Worm (Caenorhabditis elegans) whole organism, young adult: ENCODE measurements around the gene rad-23.
A peak's percentile ranks its signal among the peaks of the same experiment; 100 is the strongest.

Experiments
- B0019.2 ChIP-seq: fragments of 200-800 bp; sonication (Bioruptor generic); conservative IDR thresholded peaks from 2 replicates; pipeline ENCODE4 v1.3.6; 2022; ENCODE audit warnings: missing genetic modification reagents, missing genetic modification characterization, missing compliant biosample characterization
- B0336.3 ChIP-seq: fragments of 200-800 bp; sonication (Bioruptor generic); IDR thresholded peaks from 2 replicates; pipeline ENCODE4 v1.3.6; 2022; ENCODE audit warnings: missing genetic modification characterization, missing compliant biosample characterization
- C17E4.6 ChIP-seq: fragments of 200-800 bp; sonication (Bioruptor generic); IDR thresholded peaks from 2 replicates; pipeline ENCODE4 v1.3.6; 2022; ENCODE audit warnings: missing genetic modification reagents, missing genetic modification characterization, missing compliant biosample characterization
- F10E7.11 ChIP-seq: sonication (generic microtip); optimal IDR thresholded peaks from 2 replicates; lab custom pipeline; 2017; ENCODE audit warnings: mild to moderate bottlenecking, missing genetic modification characterization, moderate library complexity, missing compliant biosample characterization
- F22D6.2 ChIP-seq: sonication (generic microtip); optimal IDR thresholded peaks from 2 replicates; lab custom pipeline; 2016; ENCODE audit warnings: mild to moderate bottlenecking, missing genetic modification characterization, missing compliant biosample characterization
- F23B12.7 ChIP-seq: sonication (generic microtip); optimal IDR thresholded peaks from 2 replicates; lab custom pipeline; 2017; ENCODE audit warnings: missing genetic modification characterization, mild to moderate bottlenecking, missing compliant biosample characterization, antibody characterized with exemption, moderate library complexity; ENCODE audit not compliant: insufficient read depth
- F37B4.10 ChIP-seq: fragments of 200-800 bp; sonication (Bioruptor generic); IDR thresholded peaks from 2 replicates; pipeline ENCODE4 v1.3.6; 2022; ENCODE audit warnings: missing genetic modification characterization, missing compliant biosample characterization
- F39B2.1 ChIP-seq: fragments of 200-800 bp; sonication (Bioruptor generic); IDR thresholded peaks from 2 replicates; pipeline ENCODE4 v1.3.6; 2022; ENCODE audit warnings: missing genetic modification reagents, missing genetic modification characterization, missing compliant biosample characterization
- F49E8.2 ChIP-seq: sonication (generic microtip); optimal IDR thresholded peaks from 3 replicates; lab custom pipeline; 2017; ENCODE audit warnings: missing genetic modification characterization, mild to moderate bottlenecking, missing compliant biosample characterization, antibody characterized with exemption, moderate library complexity; ENCODE audit not compliant: insufficient read depth
- F52B5.7 ChIP-seq: sonication (generic microtip); optimal IDR thresholded peaks from 2 replicates; lab custom pipeline; 2016; ENCODE audit warnings: mild to moderate bottlenecking, missing genetic modification characterization, missing compliant biosample characterization
- F55B11.4 ChIP-seq: sonication (generic microtip); optimal IDR thresholded peaks from 2 replicates; lab custom pipeline; 2016; ENCODE audit warnings: missing compliant biosample characterization, missing genetic modification characterization, borderline replicate concordance; ENCODE audit not compliant: insufficient read depth
- K11D2.4 ChIP-seq: fragments of 200-800 bp; sonication (Bioruptor generic); IDR thresholded peaks from 2 replicates; pipeline ENCODE4 v1.3.6; 2022; ENCODE audit warnings: missing genetic modification reagents, missing genetic modification characterization, missing compliant biosample characterization
- Y95B8A.8 ChIP-seq: fragments of 200-800 bp; sonication (Bioruptor generic); IDR thresholded peaks from 2 replicates; pipeline ENCODE4 v1.3.6; 2022; ENCODE audit warnings: missing genetic modification reagents, missing genetic modification characterization, missing compliant biosample characterization
- ZK185.1 ChIP-seq: sonication (generic microtip); optimal IDR thresholded peaks from 2 replicates; lab custom pipeline; 2016; ENCODE audit warnings: mild to moderate bottlenecking, missing genetic modification characterization, missing compliant biosample characterization; ENCODE audit not compliant: poor library complexity, severe bottlenecking
- ama-1 ChIP-seq, 3 experiments: fragments of 150-350 bp in 1 of 3; sonication (generic microtip) in 2 of 3; optimal IDR thresholded peaks; 2 replicates each; lab custom pipeline; 2014 to 2018; ENCODE audit warnings: missing biosample characterization in 2 of 3, missing genetic modification characterization in 2 of 3, missing genetic modification reagents in 2 of 3
- aptf-3 ChIP-seq: fragments of 200-800 bp; sonication (Bioruptor generic); IDR thresholded peaks from 2 replicates; pipeline ENCODE4 v1.3.6; 2022; ENCODE audit warnings: missing genetic modification characterization, missing compliant biosample characterization
- atf-7 ChIP-seq: sonication (generic microtip); optimal IDR thresholded peaks from 2 replicates; lab custom pipeline; 2017; ENCODE audit warnings: mild to moderate bottlenecking, missing genetic modification characterization, missing compliant biosample characterization
- cebp-2 ChIP-seq: fragments of 200-800 bp; sonication (Bioruptor generic); IDR thresholded peaks from 2 replicates; pipeline ENCODE4 v1.3.6; 2022; ENCODE audit warnings: missing genetic modification characterization, missing compliant biosample characterization
- ceh-40 ChIP-seq: fragments of 200-800 bp; sonication (Bioruptor generic); IDR thresholded peaks from 2 replicates; pipeline ENCODE4 v1.3.6; 2022; ENCODE audit warnings: missing genetic modification characterization, missing compliant biosample characterization
- ceh-79 ChIP-seq: sonication (generic microtip); optimal IDR thresholded peaks from 2 replicates; lab custom pipeline; 2017; ENCODE audit warnings: mild to moderate bottlenecking, missing genetic modification characterization, missing compliant biosample characterization
- die-1 ChIP-seq: sonication (generic microtip); optimal IDR thresholded peaks from 2 replicates; lab custom pipeline; 2016; ENCODE audit warnings: missing genotype, mild to moderate bottlenecking, missing genetic modification characterization, missing compliant biosample characterization
- dox-1 ChIP-seq: fragments of 200-800 bp; sonication (Bioruptor generic); IDR thresholded peaks from 2 replicates; pipeline ENCODE4 v1.3.6; 2022; ENCODE audit warnings: missing genetic modification reagents, missing genetic modification characterization, missing compliant biosample characterization
- egl-44 ChIP-seq: fragments of 200-800 bp; sonication (Bioruptor generic); IDR thresholded peaks from 2 replicates; pipeline ENCODE4 v1.3.6; 2022; ENCODE audit warnings: missing genetic modification reagents, missing genetic modification characterization, missing compliant biosample characterization
- gei-17 ChIP-seq: fragments of 200-800 bp; sonication (Bioruptor generic); optimal IDR thresholded peaks from 2 replicates; lab custom pipeline; 2018; ENCODE audit warnings: mild to moderate bottlenecking, missing genetic modification characterization, missing compliant biosample characterization
- hlh-12 ChIP-seq: sonication (generic microtip); optimal IDR thresholded peaks from 2 replicates; lab custom pipeline; 2016; ENCODE audit warnings: missing genetic modification characterization, missing compliant biosample characterization
- hmg-20 ChIP-seq: fragments of 200-800 bp; sonication (Bioruptor generic); IDR thresholded peaks from 2 replicates; pipeline ENCODE4 v1.3.6; 2022; ENCODE audit warnings: missing genetic modification reagents, missing genetic modification characterization, missing compliant biosample characterization
- hrde-1 ChIP-seq: sonication (generic microtip); optimal IDR thresholded peaks from 2 replicates; lab custom pipeline; 2016; ENCODE audit warnings: missing genetic modification characterization, mild to moderate bottlenecking, missing compliant biosample characterization, moderate library complexity, missing genotype, missing genetic modification reagents, borderline replicate concordance
- let-526 ChIP-seq: fragments of 200-800 bp; sonication (Bioruptor generic); IDR thresholded peaks from 2 replicates; pipeline ENCODE4 v1.3.6; 2022; ENCODE audit warnings: missing genetic modification reagents, missing genetic modification characterization, missing compliant biosample characterization
- lin-40 ChIP-seq: sonication (generic microtip); optimal IDR thresholded peaks from 2 replicates; lab custom pipeline; 2016; ENCODE audit warnings: missing genetic modification characterization, mild to moderate bottlenecking, missing compliant biosample characterization, missing genotype, missing genetic modification reagents
- lin-54 ChIP-seq: fragments of 200-800 bp; sonication (Bioruptor generic); optimal IDR thresholded peaks from 2 replicates; lab custom pipeline; 2018; ENCODE audit warnings: mild to moderate bottlenecking, missing genetic modification characterization, missing compliant biosample characterization
- lsl-1 ChIP-seq: fragments of 200-800 bp; sonication (Bioruptor generic); optimal IDR thresholded peaks from 2 replicates; lab custom pipeline; 2018; ENCODE audit warnings: mild to moderate bottlenecking, missing genetic modification characterization, moderate library complexity, missing compliant biosample characterization
- lsy-27 ChIP-seq: sonication (generic microtip); optimal IDR thresholded peaks from 2 replicates; lab custom pipeline; 2017; ENCODE audit warnings: missing genetic modification characterization, mild to moderate bottlenecking, missing compliant biosample characterization, antibody characterized with exemption, missing genotype, borderline replicate concordance; ENCODE audit not compliant: insufficient read depth
- madf-8 ChIP-seq: fragments of 200-800 bp; sonication (Bioruptor generic); conservative IDR thresholded peaks from 2 replicates; pipeline ENCODE4 v1.3.6; 2022; ENCODE audit warnings: missing genetic modification reagents, missing genetic modification characterization, missing compliant biosample characterization
- mcd-1 ChIP-seq: fragments of 200-800 bp; sonication (Bioruptor generic); IDR thresholded peaks from 2 replicates; pipeline ENCODE4 v1.3.6; 2022; ENCODE audit warnings: missing genetic modification reagents, missing genetic modification characterization, missing compliant biosample characterization
- mel-28 ChIP-seq: sonication (generic microtip); optimal IDR thresholded peaks from 2 replicates; lab custom pipeline; 2016; ENCODE audit warnings: borderline replicate concordance, mild to moderate bottlenecking, missing genetic modification characterization, missing compliant biosample characterization
- nfyb-1 ChIP-seq: fragments of 200-800 bp; sonication (Bioruptor generic); IDR thresholded peaks from 2 replicates; pipeline ENCODE4 v1.3.6; 2022; ENCODE audit warnings: missing genetic modification reagents, missing genetic modification characterization, missing compliant biosample characterization
- nhr-90 ChIP-seq: sonication (generic microtip); optimal IDR thresholded peaks from 2 replicates; lab custom pipeline; 2016; ENCODE audit warnings: missing genotype, mild to moderate bottlenecking, missing genetic modification characterization, missing compliant biosample characterization
- pbrm-1 ChIP-seq: fragments of 200-800 bp; sonication (Bioruptor generic); IDR thresholded peaks from 2 replicates; pipeline ENCODE4 v1.3.6; 2022; ENCODE audit warnings: missing genetic modification reagents, missing genetic modification characterization, missing compliant biosample characterization
- repo-1 ChIP-seq: sonication (generic microtip); optimal IDR thresholded peaks from 2 replicates; lab custom pipeline; 2017; ENCODE audit warnings: mild to moderate bottlenecking, missing genetic modification characterization, missing compliant biosample characterization
- sptf-2 ChIP-seq: fragments of 200-800 bp; sonication (Bioruptor generic); optimal IDR thresholded peaks from 2 replicates; lab custom pipeline; 2018; ENCODE audit warnings: mild to moderate bottlenecking, missing genetic modification characterization, missing compliant biosample characterization
- unc-130 ChIP-seq: sonication (generic microtip); optimal IDR thresholded peaks from 2 replicates; lab custom pipeline; 2016; ENCODE audit warnings: missing genetic modification reagents, missing genetic modification characterization, missing compliant biosample characterization
- unc-62 ChIP-seq: fragments of 150-350 bp; optimal IDR thresholded peaks from 2 replicates; lab custom pipeline; 2014; ENCODE audit warnings: missing biosample characterization, missing genetic modification reagents, missing genetic modification characterization
- xnd-1 ChIP-seq: sonication (generic microtip); optimal IDR thresholded peaks from 2 replicates; lab custom pipeline; 2016; ENCODE audit warnings: missing genotype, missing genetic modification reagents, missing genetic modification characterization, missing compliant biosample characterization
- ztf-18 ChIP-seq: sonication (generic microtip); optimal IDR thresholded peaks from 2 replicates; lab custom pipeline; 2016; ENCODE audit warnings: missing genotype, mild to moderate bottlenecking, missing genetic modification characterization, missing compliant biosample characterization
- ztf-22 ChIP-seq: fragments of 200-800 bp; sonication (Bioruptor generic); optimal IDR thresholded peaks from 2 replicates; lab custom pipeline; 2018; ENCODE audit warnings: mild to moderate bottlenecking, missing genetic modification characterization, moderate library complexity, missing compliant biosample characterization
- ztf-6 ChIP-seq: fragments of 200-800 bp; sonication (Bioruptor generic); IDR thresholded peaks from 2 replicates; pipeline ENCODE4 v1.3.6; 2022; ENCODE audit warnings: missing genetic modification reagents, missing genetic modification characterization, missing compliant biosample characterization

The rad-23 gene

DNA sequence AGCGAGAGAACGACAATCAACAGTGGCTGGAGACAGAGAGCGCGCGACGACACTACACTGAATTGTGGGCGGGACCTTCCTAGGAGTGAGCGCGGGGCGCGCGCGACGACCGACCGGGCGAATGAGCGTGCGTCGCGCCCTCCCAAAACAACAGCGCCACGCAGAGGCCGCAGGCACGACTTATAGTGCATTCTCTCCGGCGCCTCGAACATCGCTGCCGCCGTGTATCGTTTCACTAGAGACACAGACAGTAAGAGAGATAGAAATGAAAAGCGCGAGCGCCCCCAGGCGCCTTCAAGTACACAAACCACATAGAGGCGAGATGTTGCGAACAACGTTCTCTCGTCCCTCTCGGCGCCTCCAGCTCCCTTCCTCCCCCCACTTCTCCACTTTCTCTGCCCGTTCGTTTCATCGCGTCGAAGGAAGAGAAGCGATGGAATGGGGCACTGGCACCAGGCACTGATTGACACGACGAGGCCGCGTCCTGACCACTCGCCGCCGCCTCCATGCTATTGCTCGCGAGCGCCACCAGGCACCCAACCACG is 32.6 kb downstream of the rad-23 start (continued):
- TF ChIP-seq egl-44 (GFP tag; lab: Robert Waterston, UW) (peak; percentile 72; the same call in 1 of the 2 replicates), atf-7 (tag; lab: Kevin White, UChicago) (peak; percentile 90), F55B11.4 (tag; lab: Kevin White, UChicago) (no peak), K11D2.4 (GFP tag; lab: Robert Waterston, UW) (peak; percentile 87), unc-130 (GFP tag; lab: Kevin White, UChicago) (no peak), pbrm-1 (GFP tag; lab: Robert Waterston, UW) (0 out of 2 replicates have a peak, but pooled peaks have one; percentile 55), xnd-1 (tag; lab: Kevin White, UChicago) (no peak), F52B5.7 (peak; percentile 31), ZK185.1 (tag; lab: Kevin White, UChicago) (peak; percentile 66), repo-1 (tag; lab: Kevin White, UChicago) (peak; percentile 39), nfyb-1 (GFP tag; lab: Robert Waterston, UW) (peak; percentile 79), F23B12.7 (no peak), F37B4.10 (GFP tag; lab: Robert Waterston, UW) (0 out of 2 replicates have a peak, but pooled peaks have one; percentile 12), F22D6.2 (peak; percentile 43), ztf-18 (tag; lab: Kevin White, UChicago) (peak; percentile 55), dox-1 (GFP tag; lab: Robert Waterston, UW) (peak; percentile 87)

DNA sequence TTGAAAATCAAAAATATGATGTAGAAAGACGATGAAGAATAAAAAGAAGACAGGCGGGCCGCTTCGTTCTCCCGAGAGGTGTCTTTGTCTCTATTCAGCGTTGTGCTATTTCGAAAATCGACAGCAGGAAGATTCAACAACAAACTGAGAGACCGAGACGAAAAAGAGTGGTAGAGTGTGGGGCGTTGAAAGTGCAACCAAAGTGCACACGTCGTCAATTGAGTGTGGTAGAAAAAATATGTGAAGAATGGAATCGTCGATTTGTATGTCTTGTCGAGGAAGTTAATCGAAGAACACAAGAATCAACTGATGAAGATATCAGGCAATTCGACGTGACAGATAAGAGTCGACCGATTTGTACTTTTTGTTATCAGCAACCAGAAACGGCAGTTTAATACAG is 33.4 kb downstream of the rad-23 start:
- no peak for TF ChIP-seq cebp-2
- TF ChIP-seq ZK185.1 (tag; lab: Kevin White, UChicago): peak; percentile 4
- TF ChIP-seq nhr-90 (tag; lab: Kevin White, UChicago): no peak
- TF ChIP-seq B0019.2 (GFP tag; lab: Robert Waterston, UW): no peak
- no peak for TF ChIP-seq madf-8 (GFP tag; lab: Robert Waterston, UW)
- no peak for TF ChIP-seq F39B2.1 (GFP tag; lab: Robert Waterston, UW)
- no peak for TF ChIP-seq mel-28
- TF ChIP-seq ztf-18 (tag; lab: Kevin White, UChicago): no peak
- no peak for TF ChIP-seq gei-17 (GFP tag; lab: Kevin White, UChicago)
- TF ChIP-seq egl-44 (GFP tag; lab: Robert Waterston, UW): 0 out of 2 replicates have a peak, but pooled peaks have one; percentile 49
- no peak for TF ChIP-seq let-526
- no peak for TF ChIP-seq ama-1 (optimal IDR thresholded peaks at IDR 0.05; lab: Kevin White, UChicago)
- TF ChIP-seq ama-1 (GFP tag; optimal IDR thresholded peaks at IDR 0.05; lab: Kevin White, UChicago): no peak
- no peak for TF ChIP-seq B0336.3
- no peak for TF ChIP-seq ztf-6
- TF ChIP-seq unc-62 (GFP tag; lab: Kevin White, UChicago): no peak
- TF ChIP-seq Y95B8A.8 (GFP tag; lab: Robert Waterston, UW): no peak
- TF ChIP-seq lsy-27 (tag; lab: Kevin White, UChicago): no peak
- no peak for TF ChIP-seq sptf-2 (GFP tag; lab: Kevin White, UChicago)
- no peak for TF ChIP-seq K11D2.4 (GFP tag; lab: Robert Waterston, UW)
- TF ChIP-seq lin-54 (GFP tag; lab: Kevin White, UChicago): no peak
- TF ChIP-seq aptf-3 (GFP tag; lab: Robert Waterston, UW): no peak
- TF ChIP-seq pbrm-1 (GFP tag; lab: Robert Waterston, UW): no peak
- no peak for TF ChIP-seq ceh-40
- TF ChIP-seq ztf-22 (GFP tag; lab: Kevin White, UChicago): no peak
- TF ChIP-seq hmg-20: no peak
- no peak for TF ChIP-seq C17E4.6 (GFP tag; lab: Robert Waterston, UW)
- TF ChIP-seq hrde-1: no peak
- no peak for TF ChIP-seq F10E7.11 (tag; lab: Kevin White, UChicago)
- TF ChIP-seq lin-40 (tag; lab: Kevin White, UChicago): peak; percentile 47
- no peak for TF ChIP-seq hlh-12 (tag; lab: Kevin White, UChicago)
- TF ChIP-seq mcd-1 (GFP tag; lab: Robert Waterston, UW): peak; percentile 40; the same call in 1 of the 2 replicates
- no peak for TF ChIP-seq ceh-79
- TF ChIP-seq lsl-1 (GFP tag; lab: Kevin White, UChicago): no peak
- no peak for TF ChIP-seq F49E8.2
- no peak for TF ChIP-seq die-1 (tag; lab: Kevin White, UChicago)
